Fruit fly (Drosophila melanogaster): ENCODE results near the gene Naa20B.

The Naa20B gene

DNA sequence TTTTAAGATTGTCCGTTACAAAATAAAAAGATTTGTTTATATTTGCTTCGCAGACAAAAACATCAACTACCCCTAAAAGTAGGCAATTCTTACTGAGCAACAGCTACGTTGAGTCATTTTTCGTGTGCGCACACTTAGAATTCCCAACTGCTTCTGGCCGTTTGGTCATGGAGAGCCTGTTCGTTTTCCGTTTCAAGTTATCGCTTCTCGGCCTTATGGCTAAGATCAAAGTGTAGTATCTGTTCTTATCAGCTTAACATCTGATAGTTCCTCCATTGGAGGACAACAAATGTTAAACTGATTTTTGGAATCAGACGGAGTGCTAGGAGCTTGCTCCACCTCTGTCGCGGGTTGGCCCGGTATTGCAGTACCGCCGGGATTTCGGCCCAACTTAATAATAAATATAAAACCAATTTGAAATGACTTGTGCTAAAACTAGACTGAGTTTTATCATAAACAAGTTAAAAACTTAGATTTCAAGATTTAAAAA is 41.6 kb upstream of the Naa20B start (continued):
- peak; percentile 33 for TF ChIP-seq sug (tag; optimal IDR thresholded peaks at IDR 0.05)
- peak; percentile 80 for TF ChIP-seq slbo (GFP tag; IDR thresholded peaks at IDR 0.05)
- peak; percentile 69 for TF ChIP-seq HHEX (GFP tag; optimal IDR thresholded peaks at IDR 0.05)
- TF ChIP-seq CG1602 (GFP tag; optimal IDR thresholded peaks at IDR 0.05): peak; percentile 6
- peak; percentile 1 for TF ChIP-seq CG13424 (tag; optimal IDR thresholded peaks at IDR 0.05)
- peak; percentile 62; the same call in 1 of the 2 replicates for TF ChIP-seq Awh (GFP tag; IDR thresholded peaks at IDR 0.05)
- peak; percentile 3 for TF ChIP-seq NK7.1 (GFP tag; optimal IDR thresholded peaks at IDR 0.05)
- TF ChIP-seq chinmo (GFP tag; IDR thresholded peaks at IDR 0.05; ENCODE audit: partially characterized antibody): 0 out of 4 replicates have a peak, but pooled peaks have one; percentile 51
- peak; percentile 97 for TF ChIP-seq Med (GFP tag)
- TF ChIP-seq H2.0 (GFP tag; IDR thresholded peaks at IDR 0.05): 0 out of 2 replicates have a peak, but pooled peaks have one; percentile 25
- peak; percentile 41 for TF ChIP-seq grau (tag; optimal IDR thresholded peaks at IDR 0.05)
- TF ChIP-seq ci (GFP tag; IDR thresholded peaks at IDR 0.05): peak; percentile 74
- peak; percentile 70 for TF ChIP-seq Mad (GFP tag; optimal IDR thresholded peaks at IDR 0.05)
- peak; percentile 25 for TF ChIP-seq HmgZ (tag; optimal IDR thresholded peaks at IDR 0.05)
- peak; percentile 28 for TF ChIP-seq nerfin-1 (tag; optimal IDR thresholded peaks at IDR 0.05)
- peak; percentile 59 for TF ChIP-seq CG10209 (GFP tag; optimal IDR thresholded peaks at IDR 0.05)
- peak; percentile 53 for TF ChIP-seq CG2712 (tag; optimal IDR thresholded peaks at IDR 0.05)
- TF ChIP-seq CG2875 (GFP tag; optimal IDR thresholded peaks at IDR 0.05): peak; percentile 51
- TF ChIP-seq Max (GFP tag; optimal IDR thresholded peaks at IDR 0.05): peak; percentile 56
- TF ChIP-seq CG11247 (GFP tag; IDR thresholded peaks at IDR 0.05): peak; percentile 70
- peak; percentile 13 for TF ChIP-seq ftz-f1 (GFP tag; optimal IDR thresholded peaks at IDR 0.05)
- peak; percentile 9 for TF ChIP-seq Atf-2 (GFP tag; optimal IDR thresholded peaks at IDR 0.05)
- peak; percentile 48 for TF ChIP-seq CG14860 (GFP tag; IDR thresholded peaks at IDR 0.05; ENCODE audit: partially characterized antibody)
- peak; percentile 78; the same call in 2 of the 3 replicates for TF ChIP-seq knrl (GFP tag; IDR thresholded peaks at IDR 0.05; ENCODE audit: partially characterized antibody)
- peak; percentile 46 for TF ChIP-seq CG1603 (tag; optimal IDR thresholded peaks at IDR 0.05)
- TF ChIP-seq dpn (GFP tag; optimal IDR thresholded peaks at IDR 0.05): peak; percentile 40 to 74
- TF ChIP-seq ato (GFP tag; IDR thresholded peaks at IDR 0.05; ENCODE audit: partially characterized antibody): peak; percentile 5; the same call in 1 of the 2 replicates
- peak; percentile 73 for TF ChIP-seq CG17829 (tag; optimal IDR thresholded peaks at IDR 0.05)
- TF ChIP-seq HLH3B (GFP tag; IDR thresholded peaks at IDR 0.05): peak; percentile 66; the same call in 1 of the 2 replicates
- TF ChIP-seq ase (GFP tag; IDR thresholded peaks at IDR 0.05): 0 out of 3 replicates have a peak, but pooled peaks have one; percentile 43
- peak; percentile 46; the same call in 1 of the 3 replicates for TF ChIP-seq CG3726 (GFP tag; IDR thresholded peaks at IDR 0.05)
- peak; percentile 49; the same call in 2 of the 4 replicates for TF ChIP-seq Gug (GFP tag; IDR thresholded peaks at IDR 0.05)
- TF ChIP-seq lmd (GFP tag; IDR thresholded peaks at IDR 0.05): 0 out of 2 replicates have a peak, but pooled peaks have one; percentile 20
- peak; percentile 37 for TF ChIP-seq CG5245 (GFP tag; optimal IDR thresholded peaks at IDR 0.05)
- TF ChIP-seq shn (GFP tag; optimal IDR thresholded peaks at IDR 0.05): peak; percentile 44
- peak in 1 of 2 experiments; percentile 47 for TF ChIP-seq Hr51 (GFP tag; optimal IDR thresholded peaks at IDR 0.05)
- peak; percentile 62; the same call in 1 of the 3 replicates for TF ChIP-seq so (GFP tag; IDR thresholded peaks at IDR 0.05)
- TF ChIP-seq CG1647 (GFP tag; optimal IDR thresholded peaks at IDR 0.05): peak; percentile 74
- peak; percentile 50; the same call in 1 of the 2 replicates for TF ChIP-seq onecut (GFP tag; IDR thresholded peaks at IDR 0.05)
- peak; percentile 77 for TF ChIP-seq zfh1 (GFP tag; IDR thresholded peaks at IDR 0.05)
- peak; percentile 49; the same call in 1 of the 2 replicates for TF ChIP-seq sisA (GFP tag; IDR thresholded peaks at IDR 0.05)
- TF ChIP-seq btn (GFP tag; optimal IDR thresholded peaks at IDR 0.05): peak; percentile 52
- peak; percentile 15 for TF ChIP-seq Spps (tag; optimal IDR thresholded peaks at IDR 0.05)
- TF ChIP-seq chn (GFP tag; optimal IDR thresholded peaks at IDR 0.05): peak; percentile 27
- TF ChIP-seq Jarid2 (GFP tag; optimal IDR thresholded peaks at IDR 0.05): peak; percentile 69
- TF ChIP-seq CG18764 (GFP tag; optimal IDR thresholded peaks at IDR 0.05): peak; percentile 32
- peak; percentile 51; the same call in 1 of the 2 replicates for TF ChIP-seq amos (GFP tag; IDR thresholded peaks at IDR 0.05; ENCODE audit: partially characterized antibody)
- TF ChIP-seq CG6272 (GFP tag; IDR thresholded peaks at IDR 0.05): peak; percentile 28; the same call in 1 of the 2 replicates
- peak; percentile 74 for TF ChIP-seq lab (GFP tag; optimal IDR thresholded peaks at IDR 0.05)

Measured in whole organism, embryonic.